Worm (Caenorhabditis elegans): Measurements from ENCODE around the gene fbxa-24.

DNA sequence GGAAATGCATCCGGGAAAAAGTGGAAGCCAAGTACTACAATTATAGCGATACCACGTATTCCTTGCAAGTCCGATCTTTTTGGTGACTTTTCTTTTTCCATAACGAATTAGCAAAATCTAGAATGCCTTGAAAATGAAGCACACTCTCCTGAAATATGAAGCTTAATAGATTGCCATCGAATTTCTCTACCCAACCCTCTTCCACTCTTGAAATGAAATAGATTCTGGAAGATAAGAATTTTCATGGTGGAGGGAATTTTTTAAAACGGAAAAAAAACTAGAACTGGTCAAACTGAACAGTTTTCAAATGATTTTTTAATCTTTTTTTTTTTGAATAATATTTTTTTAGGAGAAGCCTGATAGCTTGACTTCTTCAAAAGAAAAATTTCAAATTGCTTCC is 44.5 kb downstream of the fbxa-24 start, which contains the start of gene oac-11:
- TF ChIP-seq bed-3 (GFP tag; optimal IDR thresholded peaks at IDR 0.05) (no peak), lsy-2 (tag; optimal IDR thresholded peaks at IDR 0.05) (no peak), M03D4.4 (tag; optimal IDR thresholded peaks at IDR 0.05) (no peak)
